Worm (Caenorhabditis elegans) whole organism, L3 larva: ENCODE data around the gene sir-2.3.

Experiments
- ama-1 ChIP-seq: fragments of 150-350 bp; optimal IDR thresholded peaks from 2 replicates; lab custom pipeline; 2018
- fos-1 ChIP-seq: fragments of 150-350 bp; optimal IDR thresholded peaks from 2 replicates; lab custom pipeline; 2014; ENCODE audit warnings: missing biosample characterization, missing genetic modification characterization
- nhr-11 ChIP-seq: fragments of 150-350 bp; optimal IDR thresholded peaks from 2 replicates; lab custom pipeline; 2014; ENCODE audit warnings: missing biosample characterization, missing genetic modification characterization
- pha-4 ChIP-seq: fragments of 150-350 bp; optimal IDR thresholded peaks from 2 replicates; lab custom pipeline; 2014; ENCODE audit warnings: missing biosample characterization, missing genetic modification reagents, missing genetic modification characterization
- skn-1 ChIP-seq: fragments of 150-350 bp; optimal IDR thresholded peaks from 2 replicates; lab custom pipeline; 2014; ENCODE audit warnings: missing biosample characterization, missing genetic modification characterization

ce11 chrX:13337728-13338127 is 6.2 kb downstream of the sir-2.3 start, which contains the start of gene ptr-24:
- TF ChIP-seq pha-4 (tag; lab: Kevin White, UChicago): no peak
- no peak for TF ChIP-seq fos-1 (tag; lab: Kevin White, UChicago)
- no peak for TF ChIP-seq skn-1 (tag; lab: Kevin White, UChicago)
- TF ChIP-seq nhr-11 (tag; lab: Kevin White, UChicago): no peak
- TF ChIP-seq ama-1 (lab: Kevin White, UChicago): no peak
